Fruit fly (Drosophila melanogaster) whole organism, wandering third instar larva: Measurements from ENCODE around the gene tal-3A.

Experiments
- Abd-B ChIP-seq: fragments of >200 bp; optimal IDR thresholded peaks from 2 replicates; lab custom pipeline; 2017; ENCODE audit warnings: missing biosample characterization, missing genetic modification characterization
- GATAd ChIP-seq: sonication (Bioruptor generic); optimal IDR thresholded peaks from 2 replicates; lab custom pipeline; 2016; ENCODE audit warnings: missing biosample characterization, missing genetic modification characterization
- Hr78 ChIP-seq: fragments of >200 bp; optimal IDR thresholded peaks from 2 replicates; lab custom pipeline; 2017; ENCODE audit warnings: missing biosample characterization, missing genetic modification characterization
- Myc ChIP-seq: fragments of >200 bp; optimal IDR thresholded peaks from 2 replicates; lab custom pipeline; 2017
- N ChIP-seq: fragments of >200 bp; optimal IDR thresholded peaks from 2 replicates; lab custom pipeline; 2018; ENCODE audit warnings: missing biosample characterization, missing external identifiers, missing genetic modification characterization
- Rel ChIP-seq, 2 experiments: fragments of 200-800 bp; sonication (Bioruptor generic) in 1 of 2; optimal IDR thresholded peaks; 2 replicates in 1 of 2; 3 replicates in 1 of 2; lab custom pipeline; 2016 to 2019; ENCODE audit warnings: mild to moderate bottlenecking in 2 of 2, missing biosample characterization in 2 of 2, missing genetic modification characterization in 2 of 2, moderate library complexity in 1 of 2
- br ChIP-seq: fragments of 200-800 bp; sonication (Bioruptor generic); optimal IDR thresholded peaks from 2 replicates; lab custom pipeline; 2016; ENCODE audit warnings: missing biosample characterization, missing genetic modification characterization
- dl ChIP-seq, 2 experiments: fragments of 175-275, 200-275 bp in 1 of 2; fragments of 200-275 bp in 1 of 2; sonication (Bioruptor generic); optimal IDR thresholded peaks; lab custom pipeline; 2018; ENCODE audit warnings: mild to moderate bottlenecking in 2 of 2, missing biosample characterization in 2 of 2, missing genetic modification characterization in 2 of 2, moderate library complexity in 2 of 2; ENCODE audit not compliant: partially characterized antibody in 2 of 2, insufficient read depth in 1 of 2
- fru ChIP-seq: fragments of 200-800 bp; sonication (Bioruptor generic); optimal IDR thresholded peaks from 3 replicates; lab custom pipeline; 2016; ENCODE audit warnings: missing biosample characterization, mild to moderate bottlenecking, missing genetic modification characterization
- lola ChIP-seq: fragments of >200 bp; optimal IDR thresholded peaks from 2 replicates; lab custom pipeline; 2017; ENCODE audit warnings: missing biosample characterization, missing genetic modification characterization
- pan ChIP-seq: fragments of >200 bp; optimal IDR thresholded peaks from 2 replicates; lab custom pipeline; 2017
- psq ChIP-seq: fragments of 200-800 bp; sonication (Bioruptor generic); optimal IDR thresholded peaks from 3 replicates; lab custom pipeline; 2017; ENCODE audit warnings: missing biosample characterization, mild to moderate bottlenecking, missing genetic modification characterization, moderate library complexity
- usp ChIP-seq: fragments of >200 bp; optimal IDR thresholded peaks from 2 replicates; lab custom pipeline; 2017; ENCODE audit warnings: missing biosample characterization, missing genetic modification characterization

- no peak for TF ChIP-seq fru (GFP tag; lab: Kevin White, UChicago)
- TF ChIP-seq Hr78 (GFP tag; lab: Kevin White, UChicago): no peak
- no peak for TF ChIP-seq GATAd (GFP tag; lab: Kevin White, UChicago)
- TF ChIP-seq Rel (GFP tag; optimal IDR thresholded peaks at IDR 0.05; lab: Kevin White, UChicago): no peak
- no peak for TF ChIP-seq Rel (tag; optimal IDR thresholded peaks at IDR 0.05; lab: Kevin White, UChicago)
- no peak for TF ChIP-seq dl (GFP tag; optimal IDR thresholded peaks at IDR 0.05; lab: Kevin White, UChicago; ENCODE audit: insufficient read depth in 1 of 2, partially characterized antibody in 2 of 2)
- no peak for TF ChIP-seq usp (GFP tag; lab: Kevin White, UChicago)
- TF ChIP-seq psq (GFP tag; lab: Kevin White, UChicago): no peak
- TF ChIP-seq N (GFP tag; lab: Kevin White, UChicago): no peak
- no peak for TF ChIP-seq pan (lab: Kevin White, UChicago)
- TF ChIP-seq lola (GFP tag; lab: Kevin White, UChicago): no peak
- TF ChIP-seq br (GFP tag; lab: Kevin White, UChicago): no peak
- no peak for TF ChIP-seq Myc (lab: Kevin White, UChicago)
- TF ChIP-seq Abd-B (GFP tag; lab: Kevin White, UChicago): no peak
Measured at dm6 chr3R:13822602-13823220, 9.8 kb downstream of the tal-3A start.
